Worm (Caenorhabditis elegans): ENCODE measurements around the gene immp-1.
"Not testable (repeated sequence)": the region's sequence is repeated elsewhere in the genome, so short reads cannot be mapped to it uniquely, and the experiment has no call there.

DNA sequence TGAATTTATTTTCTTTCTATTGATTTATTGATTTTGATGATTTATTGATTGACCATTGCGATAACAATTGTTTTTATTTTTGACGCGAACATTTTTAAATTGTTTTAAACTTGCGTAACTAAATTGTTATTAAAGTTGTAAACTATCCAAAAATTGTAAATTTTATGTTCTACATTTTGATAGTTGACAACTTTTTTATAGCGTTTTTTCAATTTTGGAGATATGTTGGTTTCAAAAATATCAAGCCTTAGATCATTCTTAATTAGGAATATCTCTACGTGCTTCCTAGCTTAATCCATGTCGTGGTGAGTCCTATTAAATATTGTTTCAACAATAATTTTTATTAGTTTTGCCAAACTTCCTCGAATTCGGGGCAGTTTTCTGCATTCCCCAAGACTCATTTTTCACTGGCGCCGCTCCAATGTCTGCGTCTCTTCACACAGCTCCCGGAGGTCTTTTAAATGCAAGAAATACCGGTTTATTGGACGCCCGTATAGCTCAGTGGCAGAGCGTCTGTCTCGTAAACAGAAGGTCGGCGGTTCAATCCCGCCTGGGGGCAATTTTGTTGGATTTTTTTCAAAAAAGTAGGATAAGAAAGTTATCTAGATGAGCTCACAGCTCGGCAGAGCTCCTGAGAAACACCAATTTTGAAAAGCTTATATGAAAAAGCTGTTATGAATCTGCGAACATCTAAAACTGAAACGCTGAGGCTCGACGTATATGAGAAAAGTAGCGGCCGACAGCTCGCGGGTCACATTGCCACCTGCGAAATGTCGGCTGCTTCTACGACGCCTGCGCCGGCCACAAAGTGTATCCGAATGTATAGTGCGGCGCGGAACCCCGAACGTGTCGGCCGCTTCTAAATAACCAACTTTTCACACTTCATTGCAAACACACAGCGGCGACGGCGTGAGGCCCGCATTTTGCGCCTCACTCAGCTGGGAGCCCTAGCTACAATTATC is 17.8 kb downstream of the immp-1 start, which contains the start of gene C24H11.2:
- TF ChIP-seq snpc-4 (tag; optimal IDR thresholded peaks at IDR 0.05), result peak; percentile 71
- TF ChIP-seq nhr-25, fos-1, pqm-1, elt-3, zag-1 (tag; optimal IDR thresholded peaks at IDR 0.05): not testable (repeated sequence)
